Fruit fly (Drosophila melanogaster): ENCODE results near the gene CG4572.

The CG4572 gene

dm6 chr3R:19863979-19864775, at the start of gene CG4572, which contains the start of gene CG4686:
TSS of gene CG4572 (minus strand) at chr3R:19864393.
TSS of gene CG4686 (plus strand) at chr3R:19864496.
- TF ChIP-seq insv (optimal IDR thresholded peaks at IDR 0.05) (no peak), h (optimal IDR thresholded peaks at IDR 0.05) (no peak), Sin3A (optimal IDR thresholded peaks at IDR 0.05) (no peak), psq (optimal IDR thresholded peaks at IDR 0.05) (no peak), ttk (optimal IDR thresholded peaks at IDR 0.05) (no peak), Myc (optimal IDR thresholded peaks at IDR 0.05) (no peak)

dm6 chr3R:19911030-19911429, 46.8 kb upstream of the CG4572 start:
- TF ChIP-seq Myc (optimal IDR thresholded peaks at IDR 0.05) (no peak), ttk (optimal IDR thresholded peaks at IDR 0.05) (no peak), psq (optimal IDR thresholded peaks at IDR 0.05) (no peak), h (optimal IDR thresholded peaks at IDR 0.05) (no peak)

dm6 chr3R:19910302-19911029, 46.3 kb upstream of the CG4572 start:
- no peak for TF ChIP-seq insv (optimal IDR thresholded peaks at IDR 0.05)
- no peak for TF ChIP-seq psq (optimal IDR thresholded peaks at IDR 0.05)
- TF ChIP-seq Myc (optimal IDR thresholded peaks at IDR 0.05): no peak
- no peak for TF ChIP-seq h (optimal IDR thresholded peaks at IDR 0.05)
- TF ChIP-seq Sin3A (optimal IDR thresholded peaks at IDR 0.05): no peak

- TF ChIP-seq Sin3A (optimal IDR thresholded peaks at IDR 0.05) (no peak), psq (optimal IDR thresholded peaks at IDR 0.05) (no peak), Myc (optimal IDR thresholded peaks at IDR 0.05) (no peak), insv (optimal IDR thresholded peaks at IDR 0.05) (no peak), ttk (optimal IDR thresholded peaks at IDR 0.05) (no peak), h (optimal IDR thresholded peaks at IDR 0.05) (no peak)
These were observed 45.5 kb upstream of the CG4572 start for dm6 chr3R:19909541-19910182.

dm6 chr3R:19908863-19909343, 44.7 kb upstream of the CG4572 start:
- TF ChIP-seq h (optimal IDR thresholded peaks at IDR 0.05) (no peak), ttk (optimal IDR thresholded peaks at IDR 0.05) (no peak), Sin3A (optimal IDR thresholded peaks at IDR 0.05) (no peak), insv (optimal IDR thresholded peaks at IDR 0.05) (no peak), Myc (optimal IDR thresholded peaks at IDR 0.05) (no peak), psq (optimal IDR thresholded peaks at IDR 0.05) (no peak)

- TF ChIP-seq psq (optimal IDR thresholded peaks at IDR 0.05) (no peak), insv (optimal IDR thresholded peaks at IDR 0.05) (no peak), ttk (optimal IDR thresholded peaks at IDR 0.05) (no peak), Sin3A (optimal IDR thresholded peaks at IDR 0.05) (no peak), Myc (optimal IDR thresholded peaks at IDR 0.05) (no peak)
These were observed 41.8 kb upstream of the CG4572 start for dm6 chr3R:19905932-19906439.

- TF ChIP-seq insv (optimal IDR thresholded peaks at IDR 0.05) (no peak), ttk (optimal IDR thresholded peaks at IDR 0.05) (no peak), Sin3A (optimal IDR thresholded peaks at IDR 0.05) (no peak), Myc (optimal IDR thresholded peaks at IDR 0.05) (no peak), h (optimal IDR thresholded peaks at IDR 0.05) (no peak), psq (optimal IDR thresholded peaks at IDR 0.05) (no peak)
These were observed 40.7 kb upstream of the CG4572 start, which contains the start of the genes Surf6 and RhoGAP92B for dm6 chr3R:19904865-19905373. TSS of gene Surf6 (minus strand) at chr3R:19904868. TSS of gene RhoGAP92B (plus strand) at chr3R:19905164.

- no peak for TF ChIP-seq Sin3A (optimal IDR thresholded peaks at IDR 0.05)
- TF ChIP-seq Myc (optimal IDR thresholded peaks at IDR 0.05): no peak
These were observed 38.9 kb upstream of the CG4572 start, which contains the start of gene ClpX for dm6 chr3R:19902926-19903739. TSS of gene ClpX (minus strand) at chr3R:19903689.

- TF ChIP-seq ttk (optimal IDR thresholded peaks at IDR 0.05) (no peak), h (optimal IDR thresholded peaks at IDR 0.05) (no peak), psq (optimal IDR thresholded peaks at IDR 0.05) (no peak), insv (optimal IDR thresholded peaks at IDR 0.05) (no peak), Sin3A (optimal IDR thresholded peaks at IDR 0.05) (no peak), Myc (optimal IDR thresholded peaks at IDR 0.05) (no peak)
These were observed 38.1 kb upstream of the CG4572 start for dm6 chr3R:19902328-19902727.

- no peak for TF ChIP-seq ttk (optimal IDR thresholded peaks at IDR 0.05)
- no peak for TF ChIP-seq h (optimal IDR thresholded peaks at IDR 0.05)
- TF ChIP-seq psq (optimal IDR thresholded peaks at IDR 0.05): no peak
These were observed 37.5 kb upstream of the CG4572 start for dm6 chr3R:19901742-19902141.

dm6 chr3R:19895305-19895704, 31.1 kb upstream of the CG4572 start:
- TF ChIP-seq Sin3A (optimal IDR thresholded peaks at IDR 0.05) (no peak), psq (optimal IDR thresholded peaks at IDR 0.05) (no peak), h (optimal IDR thresholded peaks at IDR 0.05) (no peak), insv (optimal IDR thresholded peaks at IDR 0.05) (no peak), Myc (optimal IDR thresholded peaks at IDR 0.05) (no peak), ttk (optimal IDR thresholded peaks at IDR 0.05) (no peak)
